Worm (Caenorhabditis elegans) whole organism, L3 larva: Measurements from ENCODE around the gene F40F11.3.
A peak's percentile ranks its signal among the peaks of the same experiment; 100 is the strongest.

ENCODE experiments used
- pha-4 ChIP-seq: fragments of 150-350 bp; optimal IDR thresholded peaks from 2 replicates; lab custom pipeline; 2014; ENCODE audit warnings: missing biosample characterization, missing genetic modification reagents, missing genetic modification characterization
- unc-62 ChIP-seq: fragments of 150-350 bp; sonication (generic microtip); optimal IDR thresholded peaks from 4 replicates; lab custom pipeline; 2014; ENCODE audit warnings: missing biosample characterization, missing genetic modification reagents, missing genetic modification characterization

DNA sequence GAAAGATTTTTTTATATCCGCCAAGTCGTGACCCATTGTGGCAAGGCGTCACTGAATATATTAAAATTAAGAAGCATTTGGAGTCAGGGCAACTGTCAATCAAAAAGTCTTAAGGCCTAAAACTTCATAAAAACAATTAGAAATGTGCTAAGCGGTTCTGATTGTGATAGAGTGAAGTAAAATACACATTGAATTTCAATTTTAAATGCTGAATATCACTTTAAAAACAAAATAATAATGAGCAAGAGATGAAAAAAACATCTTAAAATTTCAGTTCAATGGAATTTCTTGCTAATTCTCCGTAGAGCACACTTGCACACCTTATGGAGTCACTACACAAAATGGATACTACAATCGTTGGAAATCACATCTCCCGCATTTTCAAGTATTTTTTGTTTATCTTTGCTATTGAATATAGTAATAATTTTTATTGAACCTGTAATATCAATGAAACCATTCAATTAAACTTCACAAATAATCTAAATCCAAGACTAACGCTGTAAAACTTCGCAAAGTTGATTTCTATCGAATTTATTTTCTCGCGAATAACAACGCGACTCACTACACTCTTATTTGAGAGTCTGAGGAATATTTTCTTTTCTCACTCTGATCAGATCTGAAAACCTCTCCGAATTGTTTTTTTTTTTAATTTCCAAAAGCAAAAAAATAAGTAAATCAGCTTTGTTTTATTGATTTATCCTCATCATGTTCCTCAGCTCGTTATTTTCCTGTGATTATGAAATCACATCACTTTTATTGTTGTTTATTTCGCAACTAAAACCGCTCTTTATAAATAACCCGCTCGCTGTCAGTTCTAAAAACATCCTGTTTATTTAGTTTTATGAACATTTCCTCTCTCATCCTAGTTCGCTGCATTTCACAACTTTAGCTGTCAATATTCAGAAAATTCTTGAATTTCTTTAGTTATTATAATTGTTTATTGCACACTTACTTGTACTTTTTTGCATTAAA lies 41.9 kb upstream of the F40F11.3 start, which contains the start of gene mars-1:
- TF ChIP-seq unc-62 (GFP tag; lab: Kevin White, UChicago) (no peak), pha-4 (tag; lab: Kevin White, UChicago) (peak; percentile 76)
